Worm (Caenorhabditis elegans) whole organism, L3 larva: ENCODE measurements around the gene daao-1.

Experiments
- ceh-9 ChIP-seq: sonication (generic microtip); optimal IDR thresholded peaks from 2 replicates; lab custom pipeline; 2018; ENCODE audit warnings: missing biosample characterization, missing genetic modification characterization
- elt-2 ChIP-seq: sonication (generic microtip); optimal IDR thresholded peaks from 2 replicates; lab custom pipeline; 2016; ENCODE audit warnings: missing genetic modification reagents, mild to moderate bottlenecking, missing genetic modification characterization, missing compliant biosample characterization
- fos-1 ChIP-seq: fragments of 150-350 bp; optimal IDR thresholded peaks from 2 replicates; lab custom pipeline; 2014; ENCODE audit warnings: missing biosample characterization, missing genetic modification characterization
- nfya-1 ChIP-seq: sonication (generic microtip); optimal IDR thresholded peaks from 2 replicates; lab custom pipeline; 2017; ENCODE audit warnings: missing genetic modification characterization, mild to moderate bottlenecking, missing compliant biosample characterization, antibody characterized with exemption, moderate library complexity; ENCODE audit not compliant: insufficient read depth
- nhr-11 ChIP-seq: fragments of 150-350 bp; optimal IDR thresholded peaks from 2 replicates; lab custom pipeline; 2014; ENCODE audit warnings: missing biosample characterization, missing genetic modification characterization
- pha-4 ChIP-seq: fragments of 150-350 bp; optimal IDR thresholded peaks from 2 replicates; lab custom pipeline; 2014; ENCODE audit warnings: missing biosample characterization, missing genetic modification reagents, missing genetic modification characterization
- snpc-4 ChIP-seq: fragments of 150-350 bp; optimal IDR thresholded peaks from 2 replicates; lab custom pipeline; 2014; ENCODE audit warnings: missing biosample characterization, missing genetic modification characterization
- tbx-2 ChIP-seq: sonication (generic microtip); optimal IDR thresholded peaks from 2 replicates; lab custom pipeline; 2016; ENCODE audit warnings: mild to moderate bottlenecking, missing genetic modification characterization, missing compliant biosample characterization

ce11 chrIV:2613011-2613503 lies 937 bp upstream of the daao-1 start, which contains the start of gene Y69A2AR.28:
- TF ChIP-seq fos-1 (tag; lab: Kevin White, UChicago) (no peak), nfya-1 (tag; lab: Kevin White, UChicago) (no peak), nhr-11 (tag; lab: Kevin White, UChicago) (no peak), elt-2 (tag; lab: Kevin White, UChicago) (no peak), pha-4 (tag; lab: Kevin White, UChicago) (no peak), snpc-4 (tag; lab: Kevin White, UChicago) (no peak), tbx-2 (no peak), ceh-9 (tag; lab: Kevin White, UChicago) (no peak)
